Fruit fly (Drosophila melanogaster) whole organism, embryonic: Measurements from ENCODE around the gene CNPYb.

Experiments used
- Antp ChIP-seq: fragments of 200-800 bp; sonication (Bioruptor generic); optimal IDR thresholded peaks from 3 replicates; lab custom pipeline; 2016; ENCODE audit warnings: missing biosample characterization, missing genetic modification characterization
- Awh ChIP-seq: fragments of 200-800 bp; sonication (Bioruptor generic); IDR thresholded peaks from 2 replicates; pipeline ENCODE4, ENCODE4 v1.3.6; 2022; ENCODE audit warnings: missing biosample characterization, missing genetic modification characterization
- B-H1 ChIP-seq: fragments of 200-800 bp; sonication (Bioruptor generic); IDR thresholded peaks from 3 replicates; pipeline ENCODE4 v1.3.6; 2022; ENCODE audit warnings: missing biosample characterization, missing genetic modification characterization
- Bdp1 ChIP-seq: fragments of 200-800 bp; sonication (Bioruptor generic); optimal IDR thresholded peaks from 3 replicates; lab custom pipeline; 2016; ENCODE audit warnings: missing biosample characterization, missing genetic modification characterization
- BtbVII ChIP-seq: fragments of 200-800 bp; sonication (Bioruptor generic); optimal IDR thresholded peaks from 3 replicates; lab custom pipeline; 2017; ENCODE audit warnings: missing biosample characterization, mild to moderate bottlenecking, missing genetic modification characterization
- CG10543 ChIP-seq: fragments of 200-800 bp; sonication (Bioruptor generic); optimal IDR thresholded peaks from 3 replicates; lab custom pipeline; 2017; ENCODE audit warnings: missing biosample characterization, mild to moderate bottlenecking, missing genetic modification characterization, moderate library complexity
- CG10979 ChIP-seq: fragments of 200-800 bp; sonication (Bioruptor generic); optimal IDR thresholded peaks from 2 replicates; lab custom pipeline; 2018; ENCODE audit warnings: missing biosample characterization, mild to moderate bottlenecking, missing genetic modification characterization, moderate library complexity
- CG1233 ChIP-seq: fragments of 200-800 bp; sonication (Bioruptor generic); optimal IDR thresholded peaks from 4 replicates; lab custom pipeline; 2018; ENCODE audit warnings: missing biosample characterization, mild to moderate bottlenecking, missing genetic modification characterization
- CG12659 ChIP-seq: fragments of 200-800 bp; sonication (Bioruptor generic); optimal IDR thresholded peaks from 3 replicates; lab custom pipeline; 2017; ENCODE audit warnings: mild to moderate bottlenecking, missing biosample characterization, missing genetic modification reagents, missing genetic modification characterization
- CG15011 ChIP-seq: fragments of 200-800 bp; sonication (Bioruptor generic); optimal IDR thresholded peaks from 3 replicates; lab custom pipeline; 2018; ENCODE audit warnings: missing biosample characterization, mild to moderate bottlenecking, missing genetic modification characterization
- CG15269 ChIP-seq: fragments of 200-800 bp; sonication (Bioruptor generic); optimal IDR thresholded peaks from 2 replicates; lab custom pipeline; 2018; ENCODE audit warnings: missing biosample characterization, mild to moderate bottlenecking, missing genetic modification characterization, moderate library complexity
- CG15479 ChIP-seq: fragments of 200-800 bp; sonication (Bioruptor generic); optimal IDR thresholded peaks from 3 replicates; lab custom pipeline; 2019; ENCODE audit warnings: missing biosample characterization, mild to moderate bottlenecking, missing genetic modification characterization, moderate library complexity
- CG15601 ChIP-seq: fragments of 200-800 bp; sonication (Bioruptor generic); optimal IDR thresholded peaks from 3 replicates; lab custom pipeline; 2019; ENCODE audit warnings: missing biosample characterization, mild to moderate bottlenecking, missing genetic modification characterization, moderate library complexity
- CG16815 ChIP-seq: fragments of 200-800 bp; sonication (Bioruptor generic); optimal IDR thresholded peaks from 3 replicates; lab custom pipeline; 2017; ENCODE audit warnings: missing biosample characterization, mild to moderate bottlenecking, missing genetic modification characterization
- CG2129 ChIP-seq: fragments of 200-800 bp; sonication (Bioruptor generic); IDR thresholded peaks from 2 replicates; pipeline ENCODE4 v1.3.6; 2022; ENCODE audit warnings: missing biosample characterization, missing genetic modification characterization; ENCODE audit not compliant: partially characterized antibody
- CG31365 ChIP-seq: fragments of 200-800 bp; sonication (Bioruptor generic); optimal IDR thresholded peaks from 2 replicates; lab custom pipeline; 2018; ENCODE audit warnings: missing biosample characterization, mild to moderate bottlenecking, missing genetic modification characterization
- CG3407 ChIP-seq: fragments of 200-800 bp; sonication (Bioruptor generic); optimal IDR thresholded peaks from 2 replicates; lab custom pipeline; 2018; ENCODE audit warnings: missing biosample characterization, mild to moderate bottlenecking, missing genetic modification characterization
- CG3726 ChIP-seq: fragments of 200-800 bp; sonication (Bioruptor generic); IDR thresholded peaks from 3 replicates; pipeline ENCODE4, ENCODE4 v1.3.6; 2022; ENCODE audit warnings: missing biosample characterization, missing genetic modification characterization
- CG6765 ChIP-seq: fragments of 200-800 bp; sonication (Bioruptor generic); optimal IDR thresholded peaks from 3 replicates; lab custom pipeline; 2017; ENCODE audit warnings: missing biosample characterization, mild to moderate bottlenecking, missing genetic modification characterization
- CG6813 ChIP-seq: fragments of 200-800 bp; sonication (Bioruptor generic); optimal IDR thresholded peaks from 2 replicates; lab custom pipeline; 2017; ENCODE audit warnings: missing biosample characterization, missing genetic modification characterization, mild to moderate bottlenecking, moderate library complexity, missing genetic modification reagents
- CG7372 ChIP-seq: fragments of 200-800 bp; sonication (Bioruptor generic); IDR thresholded peaks from 2 replicates; pipeline ENCODE4 v1.3.6; 2022; ENCODE audit warnings: missing biosample characterization, missing genetic modification characterization
- CG8281 ChIP-seq: fragments of 200-800 bp; sonication (Bioruptor generic); optimal IDR thresholded peaks from 2 replicates; lab custom pipeline; 2018; ENCODE audit warnings: missing biosample characterization, mild to moderate bottlenecking, missing genetic modification characterization, moderate library complexity
- CG8478 ChIP-seq: fragments of >200 bp; optimal IDR thresholded peaks from 2 replicates; lab custom pipeline; 2018
- CG9437 ChIP-seq: fragments of 200-800 bp; sonication (Bioruptor generic); optimal IDR thresholded peaks from 2 replicates; lab custom pipeline; 2018; ENCODE audit warnings: missing biosample characterization, mild to moderate bottlenecking, missing genetic modification characterization
- Drgx ChIP-seq: fragments of 200-800 bp; sonication (Bioruptor generic); IDR thresholded peaks from 2 replicates; pipeline ENCODE4 v1.3.6; 2022; ENCODE audit warnings: missing biosample characterization, missing genetic modification characterization
- Fer1 ChIP-seq: fragments of 200-800 bp; sonication (Bioruptor generic); optimal IDR thresholded peaks from 2 replicates; lab custom pipeline; 2017; ENCODE audit warnings: missing biosample characterization, mild to moderate bottlenecking, missing genetic modification characterization
- Kr ChIP-seq: fragments of 200-800 bp; sonication (Bioruptor generic); optimal IDR thresholded peaks from 2 replicates; lab custom pipeline; 2017; ENCODE audit warnings: missing biosample characterization, mild to moderate bottlenecking, missing genetic modification characterization
- Med ChIP-seq: fragments of 200-800 bp; sonication (Bioruptor generic); peaks from one replicate; lab custom pipeline; 2016; ENCODE audit warnings: missing biosample characterization, missing genetic modification characterization, mild to moderate bottlenecking, inconsistent platforms, moderate library complexity
- NfI ChIP-seq: fragments of 200-800 bp; sonication (Bioruptor generic); optimal IDR thresholded peaks from 3 replicates; lab custom pipeline; 2018; ENCODE audit warnings: missing biosample characterization, mild to moderate bottlenecking, missing genetic modification characterization, moderate library complexity
- PHDP ChIP-seq: fragments of 200-800 bp; sonication (Bioruptor generic); optimal IDR thresholded peaks from 3 replicates; lab custom pipeline; 2018; ENCODE audit warnings: missing biosample characterization, mild to moderate bottlenecking, missing genetic modification characterization, moderate library complexity
- Pdp1 ChIP-seq, 2 experiments: fragments of 200-800 bp; sonication (Bioruptor generic); optimal IDR thresholded peaks; 3 replicates each; lab custom pipeline; 2016; ENCODE audit warnings: missing biosample characterization in 2 of 2, missing genetic modification characterization in 2 of 2, mild to moderate bottlenecking in 1 of 2, moderate library complexity in 1 of 2
- Xrp1 ChIP-seq: fragments of 200-800 bp; sonication (Bioruptor generic); IDR thresholded peaks from 2 replicates; pipeline ENCODE4 v1.3.6; 2022; ENCODE audit warnings: missing biosample characterization, missing genetic modification characterization
- amos ChIP-seq: fragments of 200-800 bp; sonication (Bioruptor generic); IDR thresholded peaks from 2 replicates; pipeline ENCODE4 v1.3.6; 2022; ENCODE audit warnings: missing biosample characterization, missing genetic modification characterization; ENCODE audit not compliant: partially characterized antibody
- az2 ChIP-seq: fragments of 200-800 bp; sonication (Bioruptor generic); optimal IDR thresholded peaks from 3 replicates; lab custom pipeline; 2016; ENCODE audit warnings: missing biosample characterization, missing genetic modification characterization
- chinmo ChIP-seq: fragments of 200-800 bp; sonication (Bioruptor generic); IDR thresholded peaks from 4 replicates; pipeline ENCODE4 v1.3.6; 2022; ENCODE audit warnings: missing biosample characterization, missing genetic modification characterization; ENCODE audit not compliant: partially characterized antibody
- corto ChIP-seq: fragments of 200-800 bp; sonication (Bioruptor generic); optimal IDR thresholded peaks from 2 replicates; lab custom pipeline; 2016; ENCODE audit warnings: missing biosample characterization, mild to moderate bottlenecking, missing genetic modification characterization, moderate library complexity
- crol ChIP-seq: fragments of 200-800 bp; sonication (Bioruptor generic); IDR thresholded peaks from 2 replicates; pipeline ENCODE4 v1.3.6; 2022; ENCODE audit warnings: missing biosample characterization, missing genetic modification characterization
- dysf ChIP-seq: fragments of 200-800 bp; sonication (Bioruptor generic); IDR thresholded peaks from 3 replicates; pipeline ENCODE4 v1.3.6; 2022; ENCODE audit warnings: missing biosample characterization, missing genetic modification characterization
- grn ChIP-seq: fragments of 200-800 bp; sonication (Bioruptor generic); optimal IDR thresholded peaks from 3 replicates; lab custom pipeline; 2017; ENCODE audit warnings: missing biosample characterization, missing genetic modification characterization
- hkb ChIP-seq, 2 experiments: fragments of 200-800 bp in 1 of 2; fragments of >200 bp in 1 of 2; sonication (Bioruptor generic) in 1 of 2; IDR thresholded peaks in 1 of 2; optimal IDR thresholded peaks in 1 of 2; 2 replicates each; pipeline versions ENCODE4 v1.3.6 to Lab custom; 2017 to 2022; ENCODE audit warnings: missing biosample characterization in 1 of 2, missing genetic modification characterization in 1 of 2
- kah ChIP-seq: fragments of 200-800 bp; sonication (Bioruptor generic); optimal IDR thresholded peaks from 2 replicates; lab custom pipeline; 2018; ENCODE audit warnings: missing biosample characterization, mild to moderate bottlenecking, missing genetic modification characterization
- maf-S ChIP-seq: fragments of 200-800 bp; sonication (Bioruptor generic); optimal IDR thresholded peaks from 2 replicates; lab custom pipeline; 2016; ENCODE audit warnings: missing biosample characterization, missing genetic modification characterization
- nom ChIP-seq: fragments of 200-800 bp; sonication (Bioruptor generic); optimal IDR thresholded peaks from 2 replicates; lab custom pipeline; 2017; ENCODE audit warnings: missing biosample characterization, missing genetic modification characterization, mild to moderate bottlenecking, moderate library complexity, missing genetic modification reagents
- p53 ChIP-seq: fragments of 200-800 bp; sonication (Bioruptor generic); optimal IDR thresholded peaks from 2 replicates; lab custom pipeline; 2016; ENCODE audit warnings: missing biosample characterization, missing genetic modification characterization
- sd ChIP-seq: fragments of 200-800 bp; sonication (Bioruptor generic); optimal IDR thresholded peaks from 3 replicates; lab custom pipeline; 2018; ENCODE audit warnings: missing biosample characterization, mild to moderate bottlenecking, missing genetic modification characterization, moderate library complexity
- sob ChIP-seq: fragments of 200-800 bp; sonication (Bioruptor generic); IDR thresholded peaks from 2 replicates; pipeline ENCODE4 v1.3.6; 2022; ENCODE audit warnings: missing biosample characterization, missing genetic modification characterization
- twi ChIP-seq: fragments of 200-800 bp; optimal IDR thresholded peaks from 2 replicates; lab custom pipeline; 2019; ENCODE audit warnings: missing biosample characterization, mild to moderate bottlenecking, missing genetic modification characterization, moderate library complexity
- vnd ChIP-seq: fragments of 200-800 bp; sonication (Bioruptor generic); IDR thresholded peaks from 3 replicates; pipeline ENCODE4 v1.3.6; 2022; ENCODE audit warnings: missing biosample characterization, missing genetic modification characterization; ENCODE audit not compliant: partially characterized antibody
- zfh1 ChIP-seq: fragments of 200-800 bp; sonication (Bioruptor generic); IDR thresholded peaks from 3 replicates; pipeline ENCODE4 v1.3.6; 2022; ENCODE audit warnings: missing biosample characterization, missing genetic modification characterization

CNPYb gene

DNA sequence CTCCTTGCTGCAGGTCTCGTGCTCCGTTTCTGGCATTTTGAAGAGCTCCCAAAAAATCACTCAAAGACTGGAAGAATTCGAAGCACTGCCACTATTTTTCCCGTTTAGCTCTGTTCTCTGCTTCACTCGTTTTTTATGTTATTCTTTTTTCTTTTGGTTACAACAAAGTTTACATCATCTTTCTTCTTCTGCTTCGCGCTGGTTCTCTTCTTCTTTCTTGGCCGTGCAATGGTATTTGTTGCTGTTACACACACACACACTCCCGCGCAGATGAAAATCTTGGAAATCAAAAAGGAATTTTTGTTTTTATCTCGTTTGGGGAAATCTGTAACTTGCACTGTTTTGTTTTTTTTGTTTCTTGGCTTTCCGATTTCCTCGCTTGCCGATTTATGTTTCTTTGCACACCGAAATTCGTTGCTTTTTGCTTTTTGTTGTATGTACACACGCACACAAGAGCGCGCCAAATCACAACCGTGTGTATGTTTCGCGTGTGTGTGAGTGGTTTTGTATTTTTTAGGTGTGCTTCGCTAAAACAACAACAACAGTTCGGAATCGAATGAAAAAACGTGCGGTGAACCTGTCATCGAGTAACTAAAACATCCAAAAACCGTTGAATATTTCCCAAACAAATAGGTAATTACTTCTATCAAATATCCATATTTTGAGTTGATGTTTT lies 10.2 kb downstream of the CNPYb start (continued):
- no peak for TF ChIP-seq az2 (GFP tag; lab: Kevin White, UChicago)
- TF ChIP-seq Fer1, result peak; percentile 23
- 0 out of 3 replicates have a peak, but pooled peaks have one; percentile 4 for TF ChIP-seq zfh1 (GFP tag; lab: Robert Waterston, UW)
- TF ChIP-seq amos (GFP tag; lab: Robert Waterston, UW), result no peak
- TF ChIP-seq kah (GFP tag; lab: Kevin White, UChicago), result no peak
- TF ChIP-seq CG16815, result no peak
- TF ChIP-seq CG15479 (GFP tag; lab: Kevin White, UChicago), result no peak
- no peak for TF ChIP-seq Antp (GFP tag; lab: Kevin White, UChicago)
- TF ChIP-seq Awh, result no peak; the same call in 1 of the 2 replicates
- TF ChIP-seq sob (GFP tag; lab: Robert Waterston, UW), result no peak
- TF ChIP-seq Pdp1 (GFP tag; optimal IDR thresholded peaks at IDR 0.05; lab: Kevin White, UChicago), result peak in 1 of 2 experiments; percentile 75
- TF ChIP-seq CG31365 (tag; lab: Kevin White, UChicago), result no peak
- no peak for TF ChIP-seq twi
- TF ChIP-seq CG8281 (tag; lab: Kevin White, UChicago), result no peak
- TF ChIP-seq CG3726 (GFP tag; lab: Robert Waterston, UW), result no peak
- TF ChIP-seq Xrp1 (GFP tag; lab: Robert Waterston, UW), result no peak
- TF ChIP-seq p53 (GFP tag; lab: Kevin White, UChicago), result no peak
- TF ChIP-seq Drgx (GFP tag; lab: Robert Waterston, UW), result no peak
- TF ChIP-seq CG7372 (GFP tag; lab: Robert Waterston, UW), result no peak
- TF ChIP-seq CG3407 (GFP tag; lab: Kevin White, UChicago), result no peak
- no peak for TF ChIP-seq Bdp1 (GFP tag; lab: Kevin White, UChicago)
- TF ChIP-seq hkb (optimal IDR thresholded peaks at IDR 0.05; lab: Kevin White, UChicago), result no peak
- no peak for TF ChIP-seq hkb (GFP tag; IDR thresholded peaks at IDR 0.05; lab: Robert Waterston, UW)
- TF ChIP-seq B-H1 (GFP tag; lab: Robert Waterston, UW), result no peak
- no peak for TF ChIP-seq chinmo
- TF ChIP-seq sd, result peak; percentile 31
- TF ChIP-seq Med (GFP tag; lab: Kevin White, UChicago), result peak; percentile 74
- TF ChIP-seq NfI (GFP tag; lab: Kevin White, UChicago), result peak; percentile 8
- no peak for TF ChIP-seq CG1233 (GFP tag; lab: Kevin White, UChicago)
- no peak for TF ChIP-seq PHDP
- TF ChIP-seq CG12659 (GFP tag; lab: Kevin White, UChicago), result no peak
- TF ChIP-seq CG9437 (GFP tag; lab: Kevin White, UChicago), result no peak
- no peak for TF ChIP-seq maf-S (GFP tag; lab: Kevin White, UChicago)
- no peak for TF ChIP-seq CG15011 (GFP tag; lab: Kevin White, UChicago)
- no peak for TF ChIP-seq dysf (GFP tag; lab: Robert Waterston, UW)
- TF ChIP-seq CG8478, result peak; percentile 24
- no peak for TF ChIP-seq vnd (GFP tag; lab: Robert Waterston, UW)
- TF ChIP-seq nom (GFP tag; lab: Kevin White, UChicago), result peak; percentile 35
- peak; percentile 12 for TF ChIP-seq CG10543 (GFP tag; lab: Kevin White, UChicago)
- no peak for TF ChIP-seq CG6765
- no peak for TF ChIP-seq CG15269 (tag; lab: Kevin White, UChicago)
- TF ChIP-seq Kr, result no peak
- TF ChIP-seq crol (GFP tag; lab: Robert Waterston, UW), result 0 out of 2 replicates have a peak, but pooled peaks have one; percentile 11
- TF ChIP-seq CG6813, result no peak
- no peak for TF ChIP-seq CG10979 (tag; lab: Kevin White, UChicago)
- no peak for TF ChIP-seq corto (GFP tag; lab: Kevin White, UChicago)
- no peak for TF ChIP-seq CG2129 (GFP tag; lab: Robert Waterston, UW)
- peak; percentile 37 for TF ChIP-seq grn (GFP tag; lab: Kevin White, UChicago)
- TF ChIP-seq CG15601 (tag; lab: Kevin White, UChicago), result no peak
- no peak for TF ChIP-seq BtbVII (GFP tag; lab: Kevin White, UChicago)
